Fruit fly (Drosophila melanogaster): ENCODE data around the gene CG3625.

The CG3625 gene

dm6 chr2L:285596-286023 lies 6.0 kb downstream of the CG3625 start:
- TF ChIP-seq Mnt (GFP tag; optimal IDR thresholded peaks at IDR 0.05) (no peak), pad (GFP tag; optimal IDR thresholded peaks at IDR 0.05) (peak; percentile 49), CG5204 (GFP tag; optimal IDR thresholded peaks at IDR 0.05) (no peak), kay (GFP tag; ENCODE audit: borderline replicate concordance) (no peak), CG1620 (GFP tag; optimal IDR thresholded peaks at IDR 0.05) (no peak), Crg-1 (GFP tag; optimal IDR thresholded peaks at IDR 0.05) (no peak), CG11617 (GFP tag; optimal IDR thresholded peaks at IDR 0.05) (no peak), bab1 (GFP tag; optimal IDR thresholded peaks at IDR 0.05) (peak; percentile 39), Hr96 (GFP tag; optimal IDR thresholded peaks at IDR 0.05) (no peak), cnc (optimal IDR thresholded peaks at IDR 0.05) (no peak), ovo (GFP tag; optimal IDR thresholded peaks at IDR 0.05) (no peak), cic (GFP tag; optimal IDR thresholded peaks at IDR 0.05) (no peak), toe (GFP tag; optimal IDR thresholded peaks at IDR 0.05) (no peak), CG12768 (GFP tag; optimal IDR thresholded peaks at IDR 0.05) (peak; percentile 51), CG14711 (tag; optimal IDR thresholded peaks at IDR 0.05) (peak; percentile 90), CG33017 (tag; optimal IDR thresholded peaks at IDR 0.05) (peak; percentile 62), tj (GFP tag; optimal IDR thresholded peaks at IDR 0.05) (no peak), Clk (GFP tag; optimal IDR thresholded peaks at IDR 0.05) (no peak), CG7045 (GFP tag; optimal IDR thresholded peaks at IDR 0.05) (peak; percentile 23), CG7101 (tag; optimal IDR thresholded peaks at IDR 0.05) (peak; percentile 57)

- no peak for TF ChIP-seq toe (GFP tag; optimal IDR thresholded peaks at IDR 0.05)
- TF ChIP-seq CG33017 (tag; optimal IDR thresholded peaks at IDR 0.05): peak; percentile 9
- TF ChIP-seq cnc (optimal IDR thresholded peaks at IDR 0.05): no peak
- peak; percentile 60 for TF ChIP-seq CG11617 (GFP tag; optimal IDR thresholded peaks at IDR 0.05)
- TF ChIP-seq CG14711 (tag; optimal IDR thresholded peaks at IDR 0.05): no peak
- TF ChIP-seq kay (GFP tag; ENCODE audit: borderline replicate concordance): no peak
- TF ChIP-seq Hr96 (GFP tag; optimal IDR thresholded peaks at IDR 0.05): no peak
- peak; percentile 19 for TF ChIP-seq pad (GFP tag; optimal IDR thresholded peaks at IDR 0.05)
- TF ChIP-seq CG12768 (GFP tag; optimal IDR thresholded peaks at IDR 0.05): peak; percentile 78
- peak; percentile 36 for TF ChIP-seq tj (GFP tag; optimal IDR thresholded peaks at IDR 0.05)
- TF ChIP-seq Mnt (GFP tag; optimal IDR thresholded peaks at IDR 0.05): peak; percentile 27
- peak; percentile 50 for TF ChIP-seq Crg-1 (GFP tag; optimal IDR thresholded peaks at IDR 0.05)
- no peak for TF ChIP-seq CG7045 (GFP tag; optimal IDR thresholded peaks at IDR 0.05)
- TF ChIP-seq CG7101 (tag; optimal IDR thresholded peaks at IDR 0.05): peak; percentile 36
- TF ChIP-seq bab1 (GFP tag; optimal IDR thresholded peaks at IDR 0.05): peak; percentile 88
- peak; percentile 25 for TF ChIP-seq cic (GFP tag; optimal IDR thresholded peaks at IDR 0.05)
- TF ChIP-seq Clk (GFP tag; optimal IDR thresholded peaks at IDR 0.05): no peak
- TF ChIP-seq ovo (GFP tag; optimal IDR thresholded peaks at IDR 0.05): peak; percentile 46
- TF ChIP-seq CG5204 (GFP tag; optimal IDR thresholded peaks at IDR 0.05): no peak
- no peak for TF ChIP-seq CG1620 (GFP tag; optimal IDR thresholded peaks at IDR 0.05)
These were observed 8.5 kb downstream of the CG3625 start, which contains the start of gene CG11601 for dm6 chr2L:283071-283482. CG11601 (minus strand) TSS chr2L:283269.

- TF ChIP-seq Crg-1 (GFP tag; optimal IDR thresholded peaks at IDR 0.05): no peak
- TF ChIP-seq Hr96 (GFP tag; optimal IDR thresholded peaks at IDR 0.05): no peak
- no peak for TF ChIP-seq Clk (GFP tag; optimal IDR thresholded peaks at IDR 0.05)
- TF ChIP-seq tj (GFP tag; optimal IDR thresholded peaks at IDR 0.05): no peak
- TF ChIP-seq toe (GFP tag; optimal IDR thresholded peaks at IDR 0.05): no peak
- no peak for TF ChIP-seq CG1620 (GFP tag; optimal IDR thresholded peaks at IDR 0.05)
- no peak for TF ChIP-seq kay (GFP tag; ENCODE audit: borderline replicate concordance)
- no peak for TF ChIP-seq cnc (optimal IDR thresholded peaks at IDR 0.05)
- TF ChIP-seq CG7045 (GFP tag; optimal IDR thresholded peaks at IDR 0.05): no peak
These were observed 13.5 kb downstream of the CG3625 start, which contains the start of gene CG17078 for dm6 chr2L:278134-278533. CG17078 (minus strand) TSS chr2L:278234.

- TF ChIP-seq CG7045 (GFP tag; optimal IDR thresholded peaks at IDR 0.05) (no peak), CG14711 (tag; optimal IDR thresholded peaks at IDR 0.05) (peak; percentile 17), Mnt (GFP tag; optimal IDR thresholded peaks at IDR 0.05) (peak; percentile 75), Clk (GFP tag; optimal IDR thresholded peaks at IDR 0.05) (no peak), CG5204 (GFP tag; optimal IDR thresholded peaks at IDR 0.05) (no peak), ovo (GFP tag; optimal IDR thresholded peaks at IDR 0.05) (no peak), kay (GFP tag; ENCODE audit: borderline replicate concordance) (no peak), Hr96 (GFP tag; optimal IDR thresholded peaks at IDR 0.05) (no peak), Crg-1 (GFP tag; optimal IDR thresholded peaks at IDR 0.05) (peak; percentile 1), CG7101 (tag; optimal IDR thresholded peaks at IDR 0.05) (no peak), CG1620 (GFP tag; optimal IDR thresholded peaks at IDR 0.05) (peak; percentile 25), CG12768 (GFP tag; optimal IDR thresholded peaks at IDR 0.05) (no peak), CG33017 (tag; optimal IDR thresholded peaks at IDR 0.05) (no peak), pad (GFP tag; optimal IDR thresholded peaks at IDR 0.05) (no peak), tj (GFP tag; optimal IDR thresholded peaks at IDR 0.05) (peak; percentile 21), CG11617 (GFP tag; optimal IDR thresholded peaks at IDR 0.05) (no peak), cnc (optimal IDR thresholded peaks at IDR 0.05) (no peak), cic (GFP tag; optimal IDR thresholded peaks at IDR 0.05) (no peak), bab1 (GFP tag; optimal IDR thresholded peaks at IDR 0.05) (peak; percentile 33)
These were observed 14.4 kb downstream of the CG3625 start, which contains the start of gene smo for dm6 chr2L:277122-277671. smo (plus strand) TSS chr2L:277582.

dm6 chr2L:273603-274002 lies 18.0 kb downstream of the CG3625 start, which contains the start of the genes mbm and CG11555:
mbm (minus strand) TSS chr2L:273715.
CG11555 (plus strand) TSS chr2L:273836.
- TF ChIP-seq CG12768 (GFP tag; optimal IDR thresholded peaks at IDR 0.05): no peak
- peak; percentile 49 for TF ChIP-seq CG14711 (tag; optimal IDR thresholded peaks at IDR 0.05)
- peak; percentile 41 for TF ChIP-seq CG11617 (GFP tag; optimal IDR thresholded peaks at IDR 0.05)
- TF ChIP-seq CG7101 (tag; optimal IDR thresholded peaks at IDR 0.05): peak; percentile 48
- TF ChIP-seq pad (GFP tag; optimal IDR thresholded peaks at IDR 0.05): peak; percentile 3
- peak; percentile 29 for TF ChIP-seq bab1 (GFP tag; optimal IDR thresholded peaks at IDR 0.05)
- no peak for TF ChIP-seq tj (GFP tag; optimal IDR thresholded peaks at IDR 0.05)
- peak; percentile 47 for TF ChIP-seq CG33017 (tag; optimal IDR thresholded peaks at IDR 0.05)
- TF ChIP-seq Mnt (GFP tag; optimal IDR thresholded peaks at IDR 0.05): peak; percentile 97
